Fruit fly (Drosophila melanogaster) whole organism, prepupa: ENCODE measurements around the gene Tis11.
A peak's percentile ranks its signal among the peaks of the same experiment; 100 is the strongest.

ENCODE experiments used
- Blimp-1 ChIP-seq: fragments of 200-800 bp; sonication (Bioruptor generic); optimal IDR thresholded peaks from 3 replicates; lab custom pipeline; 2017; ENCODE audit warnings: missing biosample characterization, missing genetic modification characterization, mild to moderate bottlenecking, moderate library complexity, missing genetic modification reagents
- CG10631 ChIP-seq: fragments of 200-800 bp; sonication (Bioruptor generic); optimal IDR thresholded peaks from 2 replicates; lab custom pipeline; 2016; ENCODE audit warnings: missing biosample characterization, missing genetic modification characterization
- CG11294 ChIP-seq: fragments of 200-800 bp; sonication (Bioruptor generic); IDR thresholded peaks from 2 replicates; pipeline ENCODE4 v1.3.6; 2022; ENCODE audit warnings: missing biosample characterization, missing genetic modification characterization
- CG11762 ChIP-seq: fragments of 200-800 bp; sonication (Bioruptor generic); optimal IDR thresholded peaks from 3 replicates; lab custom pipeline; 2016; ENCODE audit warnings: missing biosample characterization, missing genetic modification characterization; ENCODE audit not compliant: insufficient read depth
- CG11902 ChIP-seq: fragments of 200-800 bp; sonication (Bioruptor generic); optimal IDR thresholded peaks from 3 replicates; lab custom pipeline; 2016; ENCODE audit warnings: missing biosample characterization, missing genetic modification characterization
- CG15336 ChIP-seq: fragments of 200-800 bp; sonication (Bioruptor generic); IDR thresholded peaks from 2 replicates; pipeline ENCODE4 v1.3.6; 2022; ENCODE audit warnings: missing biosample characterization, missing genetic modification characterization
- CG1621 ChIP-seq: fragments of 200-800 bp; sonication (Bioruptor generic); optimal IDR thresholded peaks from 3 replicates; lab custom pipeline; 2018; ENCODE audit warnings: missing biosample characterization, mild to moderate bottlenecking, missing genetic modification characterization
- CG16779 ChIP-seq: fragments of 200-800 bp; sonication (Bioruptor generic); optimal IDR thresholded peaks from 3 replicates; lab custom pipeline; 2017; ENCODE audit warnings: missing biosample characterization, mild to moderate bottlenecking, missing genetic modification characterization
- CG3032 ChIP-seq: fragments of 200-800 bp; optimal IDR thresholded peaks from 2 replicates; lab custom pipeline; 2019; ENCODE audit warnings: missing biosample characterization, mild to moderate bottlenecking, missing genetic modification characterization, moderate library complexity
- CG31627 ChIP-seq: fragments of 200-800 bp; sonication (Bioruptor generic); optimal IDR thresholded peaks from 3 replicates; lab custom pipeline; 2016; ENCODE audit warnings: missing biosample characterization, missing genetic modification characterization
- CG32006 ChIP-seq: fragments of 200-800 bp; sonication (Bioruptor generic); optimal IDR thresholded peaks from 3 replicates; lab custom pipeline; 2017; ENCODE audit warnings: missing biosample characterization, mild to moderate bottlenecking, missing genetic modification characterization
- CG3919 ChIP-seq: fragments of 200-800 bp; sonication (Bioruptor generic); optimal IDR thresholded peaks from 3 replicates; lab custom pipeline; 2016; ENCODE audit warnings: missing biosample characterization, missing genetic modification characterization
- CG4318 ChIP-seq: fragments of 200-800 bp; sonication (Bioruptor generic); optimal IDR thresholded peaks from 3 replicates; lab custom pipeline; 2017; ENCODE audit warnings: missing biosample characterization, mild to moderate bottlenecking, missing genetic modification characterization
- CG6276 ChIP-seq: fragments of 200-800 bp; sonication (Bioruptor generic); optimal IDR thresholded peaks from 2 replicates; lab custom pipeline; 2017; ENCODE audit warnings: missing biosample characterization, mild to moderate bottlenecking, missing genetic modification characterization
- CG6808 ChIP-seq: fragments of 200-800 bp; sonication (Bioruptor generic); optimal IDR thresholded peaks from 3 replicates; lab custom pipeline; 2017; ENCODE audit warnings: missing biosample characterization, missing genetic modification characterization, mild to moderate bottlenecking, moderate library complexity, missing genetic modification reagents
- CG6854 ChIP-seq: fragments of 200-800 bp; sonication (Bioruptor generic); optimal IDR thresholded peaks from 2 replicates; lab custom pipeline; 2017; ENCODE audit warnings: missing biosample characterization, mild to moderate bottlenecking, missing genetic modification characterization
- Eip75B ChIP-seq: fragments of 200-800 bp; sonication (Bioruptor generic); optimal IDR thresholded peaks from 3 replicates; lab custom pipeline; 2016; ENCODE audit warnings: missing biosample characterization, missing genetic modification characterization
- Ets96B ChIP-seq: fragments of 200-800 bp; optimal IDR thresholded peaks from 2 replicates; lab custom pipeline; 2019; ENCODE audit warnings: missing biosample characterization, mild to moderate bottlenecking, missing genetic modification characterization, moderate library complexity
- Hr38 ChIP-seq: sonication (Bioruptor generic); optimal IDR thresholded peaks from 2 replicates; lab custom pipeline; 2016; ENCODE audit warnings: missing biosample characterization, missing genetic modification characterization
- Hr39 ChIP-seq: fragments of 200-800 bp; sonication (Bioruptor generic); optimal IDR thresholded peaks from 2 replicates; lab custom pipeline; 2016; ENCODE audit warnings: missing biosample characterization, missing genetic modification characterization
- Lpt ChIP-seq: fragments of 200-800 bp; sonication (Bioruptor generic); optimal IDR thresholded peaks from 3 replicates; lab custom pipeline; 2016; ENCODE audit warnings: missing biosample characterization, missing genetic modification characterization
- Met ChIP-seq: fragments of 200-800 bp; sonication (Bioruptor generic); optimal IDR thresholded peaks from 3 replicates; lab custom pipeline; 2016; ENCODE audit warnings: missing biosample characterization, missing genetic modification characterization
- OdsH ChIP-seq: fragments of 200-800 bp; sonication (Bioruptor generic); optimal IDR thresholded peaks from 3 replicates; lab custom pipeline; 2016; ENCODE audit warnings: missing biosample characterization, missing genetic modification characterization
- Smox ChIP-seq: fragments of 200-800 bp; sonication (Bioruptor generic); optimal IDR thresholded peaks from 3 replicates; lab custom pipeline; 2016; ENCODE audit warnings: missing biosample characterization, missing genetic modification characterization
- Sox102F ChIP-seq: fragments of 200-800 bp; sonication (Bioruptor generic); optimal IDR thresholded peaks from 2 replicates; lab custom pipeline; 2016; ENCODE audit warnings: missing biosample characterization, mild to moderate bottlenecking, missing genetic modification characterization
- achi ChIP-seq: fragments of 200-800 bp; sonication (Bioruptor generic); optimal IDR thresholded peaks from 3 replicates; lab custom pipeline; 2016; ENCODE audit warnings: missing biosample characterization, missing genetic modification characterization
- cyc ChIP-seq: fragments of 200-800 bp; sonication (Bioruptor generic); optimal IDR thresholded peaks from 3 replicates; lab custom pipeline; 2016; ENCODE audit warnings: missing biosample characterization, missing genetic modification characterization
- dac ChIP-seq: fragments of 200-800 bp; sonication (Bioruptor generic); optimal IDR thresholded peaks from 2 replicates; lab custom pipeline; 2017; ENCODE audit warnings: missing biosample characterization, mild to moderate bottlenecking, missing genetic modification characterization
- eg ChIP-seq: fragments of 200-800 bp; sonication (Bioruptor generic); IDR thresholded peaks from 3 replicates; pipeline ENCODE4 v1.3.6; 2022; ENCODE audit warnings: missing biosample characterization, missing genetic modification characterization
- fd59A ChIP-seq: fragments of 200-800 bp; sonication (Bioruptor generic); optimal IDR thresholded peaks from 2 replicates; lab custom pipeline; 2017; ENCODE audit warnings: missing biosample characterization, mild to moderate bottlenecking, missing genetic modification characterization, missing genetic modification reagents
- fkh ChIP-seq: fragments of 200-800 bp; sonication (Bioruptor generic); optimal IDR thresholded peaks from 3 replicates; lab custom pipeline; 2017; ENCODE audit warnings: missing biosample characterization, mild to moderate bottlenecking, missing genetic modification characterization, moderate library complexity
- salr ChIP-seq, 2 experiments: fragments of 200-800 bp; sonication (Bioruptor generic); optimal IDR thresholded peaks; 3 replicates each; lab custom pipeline; 2016 to 2018; ENCODE audit warnings: missing biosample characterization in 2 of 2, missing genetic modification characterization in 2 of 2, mild to moderate bottlenecking in 1 of 2
- spab ChIP-seq: fragments of 200-800 bp; sonication (Bioruptor generic); optimal IDR thresholded peaks from 2 replicates; lab custom pipeline; 2017; ENCODE audit warnings: missing biosample characterization, mild to moderate bottlenecking, missing genetic modification characterization, missing genetic modification reagents
- svp ChIP-seq: fragments of 200-800 bp; sonication (Bioruptor generic); peaks from one replicate; lab custom pipeline; 2016; ENCODE audit warnings: missing biosample characterization, missing genetic modification characterization
- vri ChIP-seq: fragments of 200-800 bp; sonication (Bioruptor generic); optimal IDR thresholded peaks from 3 replicates; lab custom pipeline; 2016; ENCODE audit warnings: missing biosample characterization, mild to moderate bottlenecking, missing genetic modification characterization

Gene Tis11

DNA sequence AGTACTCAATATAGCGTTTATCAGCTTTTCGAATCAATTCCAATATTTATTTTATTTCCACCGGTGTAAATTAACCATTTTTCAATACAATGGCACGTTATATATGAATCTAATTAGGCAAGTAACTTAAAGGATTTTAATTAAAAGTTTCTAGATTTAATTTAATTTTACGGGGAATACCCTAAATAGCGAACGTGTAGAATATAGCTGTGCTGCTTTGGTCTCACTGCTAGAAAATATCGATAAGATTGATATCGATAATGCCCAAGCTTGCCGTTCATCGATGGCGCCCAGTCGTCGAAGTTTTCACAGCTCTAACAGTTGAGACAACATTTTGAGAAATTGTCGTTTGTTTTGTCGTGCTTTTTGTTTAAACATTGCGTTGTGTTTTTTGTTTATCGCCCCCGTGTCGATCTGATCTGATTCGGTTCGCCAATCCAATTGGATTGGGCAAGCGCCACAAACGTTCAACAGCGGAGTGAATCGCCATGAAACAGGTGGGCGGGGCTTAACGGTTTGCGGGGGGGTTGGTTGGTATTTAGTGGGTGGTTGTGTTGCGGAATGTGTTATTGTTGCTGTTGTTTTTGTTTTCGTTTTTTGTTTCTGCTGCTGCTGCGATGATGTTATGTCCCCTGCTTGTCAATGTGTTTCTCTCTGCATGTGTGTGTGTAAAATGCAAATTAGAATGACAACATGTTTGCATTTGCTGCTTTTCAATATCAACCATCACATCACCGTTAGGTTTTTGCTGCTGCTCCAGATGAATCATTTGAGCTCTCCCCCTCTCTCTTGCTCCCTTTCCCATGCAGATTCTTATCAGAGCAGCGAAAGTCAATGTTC is 27.7 kb upstream of the Tis11 start, which contains the start of gene Tomosyn (continued):
- TF ChIP-seq vri = no peak
- peak; percentile 76 for TF ChIP-seq svp
- no peak for TF ChIP-seq CG11762 (GFP tag; lab: Kevin White, UChicago)
- peak; percentile 11 for TF ChIP-seq Eip75B (GFP tag; lab: Kevin White, UChicago)
- no peak for TF ChIP-seq CG16779
- no peak for TF ChIP-seq CG11294 (GFP tag; lab: Robert Waterston, UW)
- no peak for TF ChIP-seq Hr39 (GFP tag; lab: Kevin White, UChicago)
- TF ChIP-seq dac (GFP tag; lab: Kevin White, UChicago) = no peak
- no peak for TF ChIP-seq Smox
- no peak for TF ChIP-seq CG11902 (GFP tag; lab: Kevin White, UChicago)

- peak; percentile 60 for TF ChIP-seq vri
- no peak for TF ChIP-seq Ets96B (tag; lab: Kevin White, UChicago)
- TF ChIP-seq svp = peak; percentile 52
- TF ChIP-seq, all 60 proteins: peak for 2
These were observed 27.1 kb upstream of the Tis11 start for dm6 chrX:12632157-12632422.

DNA sequence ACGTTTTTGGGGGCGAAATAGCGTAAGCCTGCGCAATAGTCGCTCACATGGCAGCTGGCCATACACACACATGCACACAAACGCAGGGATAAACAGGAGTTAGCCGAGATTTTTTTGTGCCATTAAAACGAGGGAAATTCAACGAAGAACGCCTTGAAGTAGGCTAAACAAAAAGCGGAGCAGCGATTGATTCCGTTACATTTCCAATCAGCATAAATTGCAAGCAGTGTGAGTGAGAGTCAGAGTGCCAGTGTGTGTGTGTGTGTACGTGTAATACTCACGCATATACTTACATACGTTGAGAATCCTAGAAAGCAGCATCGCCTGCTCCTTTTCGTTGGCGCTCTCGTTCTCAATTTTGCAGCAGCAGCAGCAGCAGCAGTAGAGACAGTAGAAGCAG is 26.0 kb upstream of the Tis11 start:
- TF ChIP-seq CG3032 (tag; lab: Kevin White, UChicago) (no peak), CG6854 (GFP tag; lab: Kevin White, UChicago) (no peak), Sox102F (GFP tag; lab: Kevin White, UChicago) (no peak), achi (GFP tag; lab: Kevin White, UChicago) (no peak), CG15336 (GFP tag; lab: Robert Waterston, UW) (no peak), OdsH (no peak), CG6276 (no peak), CG1621 (tag; lab: Kevin White, UChicago) (no peak), Hr38 (GFP tag; lab: Kevin White, UChicago) (no peak), cyc (GFP tag; lab: Kevin White, UChicago) (no peak)

- TF ChIP-seq fkh (GFP tag; lab: Kevin White, UChicago) (no peak), CG10631 (GFP tag; lab: Kevin White, UChicago) (no peak), CG15336 (GFP tag; lab: Robert Waterston, UW) (no peak)
These were observed 25.2 kb upstream of the Tis11 start for dm6 chrX:12633992-12634391.

DNA sequence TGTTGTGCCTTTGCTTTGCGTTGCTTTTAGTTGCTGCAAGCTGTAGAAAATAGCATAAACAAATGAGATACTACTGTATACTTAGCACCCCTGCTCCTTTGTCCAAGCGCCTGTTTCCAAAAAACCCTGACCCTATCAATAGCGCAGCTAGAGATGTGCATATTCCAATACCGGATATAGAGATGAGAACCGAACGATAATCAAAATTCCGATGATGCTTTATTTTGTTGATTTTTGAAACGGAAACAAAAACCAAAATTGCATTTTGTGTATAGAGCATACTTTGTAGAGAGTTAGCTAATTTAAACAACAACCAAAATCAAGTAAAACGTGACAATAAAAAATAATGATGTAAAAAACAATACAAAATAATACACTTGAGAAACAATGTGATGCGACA is 13.9 kb upstream of the Tis11 start:
- TF ChIP-seq CG16779 (no peak), CG3919 (GFP tag; lab: Kevin White, UChicago) (no peak), CG32006 (no peak), fd59A (GFP tag; lab: Kevin White, UChicago) (no peak), OdsH (no peak), CG11294 (GFP tag; lab: Robert Waterston, UW) (no peak), Met (GFP tag; lab: Kevin White, UChicago) (no peak), Blimp-1 (no peak), dac (GFP tag; lab: Kevin White, UChicago) (no peak), CG31627 (GFP tag; lab: Kevin White, UChicago) (no peak), CG6276 (no peak), Eip75B (GFP tag; lab: Kevin White, UChicago) (no peak), salr (GFP tag; optimal IDR thresholded peaks at IDR 0.05; lab: Kevin White, UChicago) (no peak), Ets96B (tag; lab: Kevin White, UChicago) (no peak), CG6808 (GFP tag; lab: Kevin White, UChicago) (no peak), eg (GFP tag; lab: Robert Waterston, UW) (no peak), Lpt (GFP tag; lab: Kevin White, UChicago) (no peak), spab (GFP tag; lab: Kevin White, UChicago) (no peak), CG4318 (no peak)
